Fruit fly (Drosophila melanogaster): ENCODE measurements around the gene CG13005.

The CG13005 gene

DNA sequence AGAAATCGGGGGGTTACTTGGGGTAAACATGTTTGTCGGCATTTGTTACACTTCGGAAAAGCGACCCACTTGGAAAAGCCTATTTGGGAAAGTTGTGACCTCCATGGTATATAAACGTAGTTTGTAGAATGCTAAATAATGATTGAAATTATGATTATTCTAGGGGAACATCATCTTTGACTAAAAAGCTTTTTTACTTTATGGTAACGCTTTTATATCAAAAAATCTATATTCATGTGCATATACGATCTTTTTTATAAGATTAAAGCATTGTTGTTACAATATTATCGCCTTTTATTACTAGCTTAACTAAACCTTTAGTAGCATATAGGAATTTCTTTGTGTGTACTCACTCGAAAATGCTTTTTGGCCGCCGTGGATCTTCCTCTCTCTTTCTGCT, 30.8 kb downstream of the CG13005 start (continued):
- no peak for TF ChIP-seq CG14667 (GFP tag; IDR thresholded peaks at IDR 0.05)
- TF ChIP-seq CG12219 (GFP tag; optimal IDR thresholded peaks at IDR 0.05) = no peak
- TF ChIP-seq MTF-1 (GFP tag; optimal IDR thresholded peaks at IDR 0.05; ENCODE audit: borderline replicate concordance) = no peak
- TF ChIP-seq trh (GFP tag; optimal IDR thresholded peaks at IDR 0.05) = no peak
- no peak for TF ChIP-seq CG6813 (GFP tag; optimal IDR thresholded peaks at IDR 0.05)
- TF ChIP-seq stc (GFP tag; IDR thresholded peaks at IDR 0.05) = 0 out of 2 replicates have a peak, but pooled peaks have one; percentile 47
- peak; percentile 31 for TF ChIP-seq NfI (GFP tag; optimal IDR thresholded peaks at IDR 0.05)
- no peak for TF ChIP-seq CG13624 (GFP tag; optimal IDR thresholded peaks at IDR 0.05)
- TF ChIP-seq gsb (GFP tag; IDR thresholded peaks at IDR 0.05) = no peak
- no peak for TF ChIP-seq Tbp (GFP tag; optimal IDR thresholded peaks at IDR 0.05)
- TF ChIP-seq sens-2 (GFP tag; IDR thresholded peaks at IDR 0.05) = no peak
- no peak for TF ChIP-seq gro (GFP tag; optimal IDR thresholded peaks at IDR 0.05)
- no peak for TF ChIP-seq CG1602 (GFP tag; optimal IDR thresholded peaks at IDR 0.05)
- TF ChIP-seq Optix (GFP tag; IDR thresholded peaks at IDR 0.05) = no peak
- peak; percentile 60 for TF ChIP-seq CG15269 (tag; optimal IDR thresholded peaks at IDR 0.05)
- no peak for TF ChIP-seq CG4424 (GFP tag; optimal IDR thresholded peaks at IDR 0.05)
- TF ChIP-seq maf-S (GFP tag; optimal IDR thresholded peaks at IDR 0.05) = no peak
- no peak for TF ChIP-seq CG11456 (GFP tag; IDR thresholded peaks at IDR 0.05)
- TF ChIP-seq nau (GFP tag; optimal IDR thresholded peaks at IDR 0.05) = no peak
- TF ChIP-seq z (GFP tag; IDR thresholded peaks at IDR 0.05) = no peak
- TF ChIP-seq dati (GFP tag; IDR thresholded peaks at IDR 0.05) = no peak
- no peak for TF ChIP-seq cas (GFP tag; IDR thresholded peaks at IDR 0.05)
- peak; percentile 46 for TF ChIP-seq CG17385 (GFP tag; optimal IDR thresholded peaks at IDR 0.05)
- TF ChIP-seq CG1832 (GFP tag; optimal IDR thresholded peaks at IDR 0.05) = no peak
- TF ChIP-seq fru (optimal IDR thresholded peaks at IDR 0.05) = no peak
- no peak for TF ChIP-seq CG11247 (GFP tag; IDR thresholded peaks at IDR 0.05)
- TF ChIP-seq tll (GFP tag; optimal IDR thresholded peaks at IDR 0.05) = no peak
- peak; percentile 34 for TF ChIP-seq az2 (GFP tag; optimal IDR thresholded peaks at IDR 0.05)
- TF ChIP-seq CG11085 (GFP tag; IDR thresholded peaks at IDR 0.05) = no peak
- TF ChIP-seq CG4820 (GFP tag; optimal IDR thresholded peaks at IDR 0.05) = peak; percentile 17
- TF ChIP-seq CG9609 (GFP tag; optimal IDR thresholded peaks at IDR 0.05) = no peak
- peak; percentile 35 for TF ChIP-seq Fer1 (GFP tag; optimal IDR thresholded peaks at IDR 0.05)
- peak; percentile 45 for TF ChIP-seq Hmr (GFP tag; optimal IDR thresholded peaks at IDR 0.05)
- no peak for TF ChIP-seq CG9876 (GFP tag; optimal IDR thresholded peaks at IDR 0.05)
- peak; percentile 26 for TF ChIP-seq bab2 (GFP tag; optimal IDR thresholded peaks at IDR 0.05)
- no peak for TF ChIP-seq abd-A (tag; optimal IDR thresholded peaks at IDR 0.05)
- no peak for TF ChIP-seq mirr (GFP tag; optimal IDR thresholded peaks at IDR 0.05)
- 0 out of 2 replicates have a peak, but pooled peaks have one; percentile 17 for TF ChIP-seq seq (GFP tag; IDR thresholded peaks at IDR 0.05)
- peak; percentile 37; the same call in 1 of the 2 replicates for TF ChIP-seq CG32532 (GFP tag; IDR thresholded peaks at IDR 0.05)
- TF ChIP-seq CG10462 (GFP tag; optimal IDR thresholded peaks at IDR 0.05) = no peak
- TF ChIP-seq Hsf (GFP tag; optimal IDR thresholded peaks at IDR 0.05) = peak; percentile 12
- TF ChIP-seq CG11504 (tag; optimal IDR thresholded peaks at IDR 0.05) = peak; percentile 62
- TF ChIP-seq CG7987 (GFP tag; optimal IDR thresholded peaks at IDR 0.05) = no peak
- no peak for TF ChIP-seq pros (GFP tag; optimal IDR thresholded peaks at IDR 0.05)
- peak; percentile 76 for TF ChIP-seq CG17361 (GFP tag; IDR thresholded peaks at IDR 0.05)
- TF ChIP-seq yki (optimal IDR thresholded peaks at IDR 0.05) = no peak
- TF ChIP-seq run (tag; optimal IDR thresholded peaks at IDR 0.05) = no peak
- peak; percentile 13 for TF ChIP-seq CG18599 (GFP tag; optimal IDR thresholded peaks at IDR 0.05)
- peak; percentile 29 for TF ChIP-seq CG10979 (tag; optimal IDR thresholded peaks at IDR 0.05)
- TF ChIP-seq CG31224 (GFP tag; IDR thresholded peaks at IDR 0.05) = no peak
- no peak for TF ChIP-seq Lpt (GFP tag; optimal IDR thresholded peaks at IDR 0.05)
- TF ChIP-seq C15 (GFP tag; IDR thresholded peaks at IDR 0.05) = no peak
- TF ChIP-seq scrt (GFP tag; optimal IDR thresholded peaks at IDR 0.05) = no peak

Data from whole organism, embryonic.